Worm (Caenorhabditis elegans) whole organism, L1 larva: Measurements from ENCODE around the gene D2096.9.

ENCODE experiments used
- C34B4.2 ChIP-seq: sonication (generic microtip); optimal IDR thresholded peaks from 2 replicates; lab custom pipeline; 2017; ENCODE audit warnings: mild to moderate bottlenecking, missing genetic modification characterization, missing compliant biosample characterization
- F16B12.6 ChIP-seq: fragments of 150-350 bp; optimal IDR thresholded peaks from 2 replicates; lab custom pipeline; 2014; ENCODE audit warnings: missing biosample characterization, missing genetic modification characterization
- aha-1 ChIP-seq: fragments of 150-350 bp; optimal IDR thresholded peaks from 2 replicates; lab custom pipeline; 2014; ENCODE audit warnings: missing biosample characterization, missing genetic modification characterization
- alr-1 ChIP-seq: fragments of 200-800 bp; sonication (Bioruptor generic); optimal IDR thresholded peaks from 2 replicates; lab custom pipeline; 2018; ENCODE audit warnings: borderline replicate concordance, mild to moderate bottlenecking, missing genetic modification characterization, missing compliant biosample characterization
- ama-1 ChIP-seq: fragments of 150-350 bp; optimal IDR thresholded peaks from 2 replicates; lab custom pipeline; 2014
- ceh-63 ChIP-seq: fragments of 200-800 bp; sonication (Bioruptor generic); optimal IDR thresholded peaks from 2 replicates; lab custom pipeline; 2018; ENCODE audit warnings: mild to moderate bottlenecking, missing genetic modification characterization, missing compliant biosample characterization
- ceh-8 ChIP-seq: fragments of 200-800 bp; sonication (Bioruptor generic); optimal IDR thresholded peaks from 2 replicates; lab custom pipeline; 2018; ENCODE audit warnings: mild to moderate bottlenecking, missing genetic modification characterization, moderate library complexity, missing compliant biosample characterization
- ceh-82 ChIP-seq, 3 experiments: fragments of 150-350 bp in 1 of 3; sonication (generic microtip) in 2 of 3; optimal IDR thresholded peaks; 2 replicates each; lab custom pipeline; 2014 to 2017; ENCODE audit warnings: missing biosample characterization in 3 of 3, missing genetic modification characterization in 3 of 3
- ces-1 ChIP-seq: fragments of 150-350 bp; optimal IDR thresholded peaks from 2 replicates; lab custom pipeline; 2014; ENCODE audit warnings: missing biosample characterization, missing genetic modification reagents, missing genetic modification characterization
- egl-13 ChIP-seq: sonication (generic microtip); optimal IDR thresholded peaks from 2 replicates; lab custom pipeline; 2016; ENCODE audit warnings: missing genotype, missing genetic modification reagents, missing genetic modification characterization, missing compliant biosample characterization
- elt-2 ChIP-seq: sonication (generic microtip); optimal IDR thresholded peaks from 2 replicates; lab custom pipeline; 2016; ENCODE audit warnings: missing genetic modification characterization, mild to moderate bottlenecking, inconsistent platforms, missing compliant biosample characterization, missing genetic modification reagents
- ets-5 ChIP-seq: fragments of 200-800 bp; sonication (Bioruptor generic); IDR thresholded peaks from 2 replicates; pipeline ENCODE4 v1.3.6; 2022; ENCODE audit warnings: missing genetic modification characterization, missing compliant biosample characterization
- fkh-4 ChIP-seq: sonication (generic microtip); optimal IDR thresholded peaks from 2 replicates; lab custom pipeline; 2016; ENCODE audit warnings: missing compliant biosample characterization, missing genetic modification characterization, borderline replicate concordance
- fkh-8 ChIP-seq: sonication (generic microtip); optimal IDR thresholded peaks from 2 replicates; lab custom pipeline; 2016; ENCODE audit warnings: mild to moderate bottlenecking, missing genetic modification characterization, missing compliant biosample characterization
- fos-1 ChIP-seq: fragments of 150-350 bp; optimal IDR thresholded peaks from 2 replicates; lab custom pipeline; 2014; ENCODE audit warnings: missing biosample characterization, missing genetic modification characterization
- hlh-17 ChIP-seq: fragments of 200-800 bp; sonication (Bioruptor generic); optimal IDR thresholded peaks from 2 replicates; lab custom pipeline; 2018; ENCODE audit warnings: missing genetic modification characterization, mild to moderate bottlenecking, missing compliant biosample characterization, moderate library complexity, borderline replicate concordance
- hlh-4 ChIP-seq: sonication (generic microtip); optimal IDR thresholded peaks from 2 replicates; lab custom pipeline; 2016; ENCODE audit warnings: mild to moderate bottlenecking, missing genetic modification characterization, missing compliant biosample characterization
- irx-1 ChIP-seq: sonication (generic microtip); optimal IDR thresholded peaks from 2 replicates; lab custom pipeline; 2016; ENCODE audit warnings: missing genetic modification characterization, missing compliant biosample characterization
- lin-13 ChIP-seq: fragments of 150-350 bp; optimal IDR thresholded peaks from 2 replicates; lab custom pipeline; 2014; ENCODE audit warnings: missing biosample characterization, missing genetic modification reagents, missing genetic modification characterization
- lin-15B ChIP-seq: fragments of 150-350 bp; sonication (generic microtip); optimal IDR thresholded peaks from 3 replicates; lab custom pipeline; 2014; ENCODE audit warnings: missing biosample characterization, missing genetic modification characterization
- lsy-2 ChIP-seq, 2 experiments: fragments of 150-350 bp; optimal IDR thresholded peaks; 2 replicates each; lab custom pipeline; 2014; ENCODE audit warnings: missing biosample characterization in 2 of 2, missing genetic modification characterization in 2 of 2
- mef-2 ChIP-seq: fragments of 150-350 bp; optimal IDR thresholded peaks from 2 replicates; lab custom pipeline; 2014; ENCODE audit warnings: missing biosample characterization, missing genetic modification characterization
- mep-1 ChIP-seq: fragments of 150-350 bp; optimal IDR thresholded peaks from 2 replicates; lab custom pipeline; 2014; ENCODE audit warnings: missing biosample characterization, missing genetic modification characterization
- nhr-19 ChIP-seq: fragments of 200-800 bp; sonication (Bioruptor generic); conservative IDR thresholded peaks from 2 replicates; pipeline ENCODE4 v1.3.6; 2022; ENCODE audit warnings: missing genetic modification characterization, missing compliant biosample characterization
- nhr-20 ChIP-seq: sonication (generic microtip); optimal IDR thresholded peaks from 2 replicates; lab custom pipeline; 2016; ENCODE audit warnings: mild to moderate bottlenecking, missing genetic modification characterization, missing compliant biosample characterization
- nhr-28 ChIP-seq: fragments of 150-350 bp; optimal IDR thresholded peaks from 2 replicates; lab custom pipeline; 2014; ENCODE audit warnings: missing biosample characterization, missing genetic modification characterization
- nhr-47 ChIP-seq: sonication (generic microtip); optimal IDR thresholded peaks from 2 replicates; lab custom pipeline; 2016; ENCODE audit warnings: mild to moderate bottlenecking, missing genetic modification characterization, moderate library complexity, missing compliant biosample characterization
- nhr-71 ChIP-seq: sonication (generic microtip); optimal IDR thresholded peaks from 2 replicates; lab custom pipeline; 2016; ENCODE audit warnings: mild to moderate bottlenecking, missing genetic modification characterization, moderate library complexity, missing compliant biosample characterization
- nhr-76 ChIP-seq: sonication (generic microtip); optimal IDR thresholded peaks from 2 replicates; lab custom pipeline; 2017; ENCODE audit warnings: missing biosample characterization, missing genetic modification characterization
- nhr-77 ChIP-seq: fragments of 150-350 bp; optimal IDR thresholded peaks from 2 replicates; lab custom pipeline; 2014; ENCODE audit warnings: missing biosample characterization, missing genetic modification characterization
- nhr-90 ChIP-seq: sonication (generic microtip); optimal IDR thresholded peaks from 2 replicates; lab custom pipeline; 2016; ENCODE audit warnings: mild to moderate bottlenecking, missing genetic modification characterization, missing compliant biosample characterization; ENCODE audit not compliant: poor library complexity
- pag-3 ChIP-seq: sonication (generic microtip); optimal IDR thresholded peaks from 2 replicates; lab custom pipeline; 2017; ENCODE audit warnings: missing genetic modification characterization, mild to moderate bottlenecking, missing compliant biosample characterization, antibody characterized with exemption, borderline replicate concordance; ENCODE audit not compliant: insufficient read depth
- rnt-1 ChIP-seq: sonication (generic microtip); optimal IDR thresholded peaks from 2 replicates; lab custom pipeline; 2016; ENCODE audit warnings: mild to moderate bottlenecking, missing genetic modification characterization, moderate library complexity, missing compliant biosample characterization
- snu-23 ChIP-seq: sonication (generic microtip); optimal IDR thresholded peaks from 2 replicates; lab custom pipeline; 2016; ENCODE audit warnings: missing genetic modification characterization, missing compliant biosample characterization
- sox-4 ChIP-seq: sonication (generic microtip); optimal IDR thresholded peaks from 2 replicates; lab custom pipeline; 2016; ENCODE audit warnings: missing genetic modification characterization, missing compliant biosample characterization
- sptf-1 ChIP-seq: fragments of 150-350 bp; optimal IDR thresholded peaks from 2 replicates; lab custom pipeline; 2014; ENCODE audit warnings: missing biosample characterization, missing genetic modification characterization
- sup-37 ChIP-seq: fragments of 200-800 bp; sonication (Bioruptor generic); optimal IDR thresholded peaks from 2 replicates; lab custom pipeline; 2018; ENCODE audit warnings: mild to moderate bottlenecking, missing genetic modification characterization, missing compliant biosample characterization
- swsn-7 ChIP-seq: sonication (generic microtip); optimal IDR thresholded peaks from 2 replicates; lab custom pipeline; 2016; ENCODE audit warnings: missing genetic modification characterization, missing compliant biosample characterization
- tlp-1 ChIP-seq: fragments of 150-350 bp; optimal IDR thresholded peaks from 2 replicates; lab custom pipeline; 2014; ENCODE audit warnings: missing biosample characterization, missing genetic modification characterization
- unc-86 ChIP-seq: sonication (generic microtip); optimal IDR thresholded peaks from 2 replicates; lab custom pipeline; 2016; ENCODE audit warnings: missing genetic modification characterization, missing compliant biosample characterization
- unc-98 ChIP-seq: fragments of 200-800 bp; sonication (Bioruptor generic); IDR thresholded peaks from 2 replicates; pipeline ENCODE4 v1.3.6; 2022; ENCODE audit warnings: missing genetic modification characterization, missing compliant biosample characterization
- vab-15 ChIP-seq: sonication (generic microtip); optimal IDR thresholded peaks from 2 replicates; lab custom pipeline; 2017; ENCODE audit warnings: missing genotype, mild to moderate bottlenecking, missing genetic modification characterization, missing compliant biosample characterization
- xbp-1 ChIP-seq: sonication (generic microtip); optimal IDR thresholded peaks from 2 replicates; lab custom pipeline; 2016; ENCODE audit warnings: missing genetic modification characterization, missing compliant biosample characterization
- ztf-11 ChIP-seq, 2 experiments: sonication (generic microtip); optimal IDR thresholded peaks; 2 replicates each; lab custom pipeline; 2016 to 2017; ENCODE audit warnings: missing genetic modification characterization in 2 of 2, missing biosample characterization in 1 of 2, missing compliant biosample characterization in 1 of 2

Gene D2096.9

DNA sequence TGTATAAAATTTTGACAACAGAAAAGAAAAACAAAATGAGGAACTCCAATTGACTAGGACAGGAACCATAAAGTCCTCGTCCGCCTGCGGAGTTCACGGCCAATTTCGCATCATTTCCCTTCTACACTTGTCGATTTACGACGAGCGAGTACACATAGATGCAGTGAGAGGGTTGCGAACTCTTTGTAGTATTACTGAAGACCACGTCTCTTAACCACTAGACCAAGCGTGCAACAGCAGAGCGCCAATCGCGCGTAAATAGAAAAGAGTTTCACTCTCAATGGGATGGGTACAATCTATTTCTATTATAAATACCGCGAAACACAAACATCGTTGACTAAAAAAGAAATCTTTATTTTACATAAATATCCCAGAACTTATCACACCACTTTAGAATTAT is 7.2 kb downstream of the D2096.9 start (continued):
- TF ChIP-seq mef-2 (tag; lab: Kevin White, UChicago), result no peak
- no peak for TF ChIP-seq fkh-4 (tag; lab: Kevin White, UChicago)
- TF ChIP-seq tlp-1 (tag; lab: Kevin White, UChicago), result no peak
- peak; percentile 88 for TF ChIP-seq swsn-7 (tag; lab: Kevin White, UChicago)
- peak; percentile 85 for TF ChIP-seq nhr-47 (tag; lab: Kevin White, UChicago)
- peak; percentile 88 for TF ChIP-seq ama-1 (lab: Kevin White, UChicago)
- TF ChIP-seq hlh-4 (tag; lab: Kevin White, UChicago), result no peak
- TF ChIP-seq egl-13 (tag; lab: Kevin White, UChicago), result peak; percentile 55
- TF ChIP-seq hlh-17 (GFP tag; lab: Kevin White, UChicago), result no peak
- peak; percentile 95 for TF ChIP-seq snu-23
- TF ChIP-seq rnt-1 (tag; lab: Kevin White, UChicago), result peak; percentile 82
- TF ChIP-seq lin-13 (GFP tag; lab: Kevin White, UChicago), result peak; percentile 80
- TF ChIP-seq xbp-1 (tag; lab: Kevin White, UChicago), result peak; percentile 85
- peak; percentile 59 for TF ChIP-seq fkh-8 (tag; lab: Kevin White, UChicago)
- peak; percentile 91 for TF ChIP-seq nhr-20 (tag; lab: Kevin White, UChicago)
- no peak for TF ChIP-seq ces-1 (GFP tag; lab: Kevin White, UChicago)
- TF ChIP-seq mep-1, result peak; percentile 94
- peak; percentile 32 for TF ChIP-seq lin-15B (tag; lab: Kevin White, UChicago)
- peak; percentile 44 for TF ChIP-seq fos-1 (tag; lab: Kevin White, UChicago)
- TF ChIP-seq nhr-77, result peak; percentile 83
- peak; percentile 59 for TF ChIP-seq vab-15 (tag; lab: Kevin White, UChicago)
- no peak for TF ChIP-seq nhr-76 (tag; lab: Kevin White, UChicago)
- no peak for TF ChIP-seq sup-37
- TF ChIP-seq irx-1 (tag; lab: Kevin White, UChicago), result peak; percentile 76
- peak; percentile 50 for TF ChIP-seq sox-4
- peak; percentile 77 to 87 for TF ChIP-seq lsy-2 (tag; optimal IDR thresholded peaks at IDR 0.05; lab: Kevin White, UChicago)
- TF ChIP-seq ceh-8 (GFP tag; lab: Kevin White, UChicago), result no peak
- peak; percentile 20 for TF ChIP-seq F16B12.6 (tag; lab: Kevin White, UChicago)
- TF ChIP-seq nhr-19 (GFP tag; lab: Robert Waterston, UW), result peak; percentile 82
- TF ChIP-seq elt-2 (tag; lab: Kevin White, UChicago), result peak; percentile 50
- TF ChIP-seq nhr-28 (tag; lab: Kevin White, UChicago), result no peak
- TF ChIP-seq C34B4.2 (tag; lab: Kevin White, UChicago), result no peak

DNA sequence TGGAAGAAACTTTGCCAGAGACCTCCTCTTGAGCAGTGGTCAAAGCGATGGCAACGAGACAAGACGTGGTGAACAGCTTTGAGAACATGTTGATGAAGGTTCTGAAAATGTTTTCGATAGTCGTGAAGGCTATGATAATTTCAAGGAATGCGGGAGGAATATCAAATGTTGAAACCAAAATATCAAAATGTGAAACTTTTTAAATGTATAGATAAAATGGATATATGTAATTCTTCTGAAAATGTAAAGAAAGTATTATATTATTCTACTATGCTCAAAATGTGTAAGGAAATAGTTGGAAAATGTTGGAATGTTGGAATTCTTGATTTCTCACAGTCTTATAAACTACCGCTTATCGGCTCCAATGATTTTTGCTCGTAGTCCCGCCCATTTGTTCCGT is 13.5 kb downstream of the D2096.9 start, which contains the start of gene D2096.6:
Gene D2096.6, minus strand, starts transcription at position 101 of the 400 bp plus-strand sequence.
- TF ChIP-seq lin-13 (GFP tag; lab: Kevin White, UChicago) (no peak), unc-86 (tag; lab: Kevin White, UChicago) (no peak), egl-13 (tag; lab: Kevin White, UChicago) (no peak), unc-98 (no peak), ceh-8 (GFP tag; lab: Kevin White, UChicago) (no peak), hlh-17 (GFP tag; lab: Kevin White, UChicago) (no peak), ama-1 (lab: Kevin White, UChicago) (no peak), mep-1 (no peak), nhr-28 (tag; lab: Kevin White, UChicago) (no peak), pag-3 (no peak)

DNA sequence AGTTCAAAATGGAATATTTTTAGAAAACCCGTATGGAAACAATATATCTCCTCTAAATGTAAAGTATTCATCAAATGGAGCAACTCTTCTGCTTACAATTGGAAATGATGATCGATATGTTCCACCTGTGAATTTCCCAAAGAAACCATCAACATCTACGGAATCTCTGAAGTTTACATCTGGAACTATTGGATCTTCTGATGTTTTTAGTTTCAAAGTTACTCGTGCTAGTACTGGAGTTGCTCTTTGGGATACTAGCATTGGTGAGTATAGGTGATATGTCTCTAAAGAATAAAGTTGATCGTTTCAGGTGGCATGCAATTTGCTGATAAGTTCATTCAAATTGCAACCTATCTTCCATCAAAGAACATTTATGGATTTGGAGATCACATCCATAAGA is 14.7 kb downstream of the D2096.9 start:
- TF ChIP-seq aha-1 (tag; lab: Kevin White, UChicago), result no peak
- no peak for TF ChIP-seq sup-37
- no peak for TF ChIP-seq alr-1 (tag; lab: Kevin White, UChicago)
- TF ChIP-seq sptf-1 (tag; lab: Kevin White, UChicago), result no peak
- no peak for TF ChIP-seq hlh-17 (GFP tag; lab: Kevin White, UChicago)
- TF ChIP-seq lin-13 (GFP tag; lab: Kevin White, UChicago), result no peak
- no peak for TF ChIP-seq elt-2 (tag; lab: Kevin White, UChicago)
- no peak for TF ChIP-seq nhr-90 (tag; lab: Kevin White, UChicago)
- TF ChIP-seq ceh-82 (tag; optimal IDR thresholded peaks at IDR 0.05; lab: Kevin White, UChicago), result no peak
- no peak for TF ChIP-seq ets-5 (GFP tag; lab: Robert Waterston, UW)
- no peak for TF ChIP-seq nhr-28 (tag; lab: Kevin White, UChicago)
- no peak for TF ChIP-seq nhr-47 (tag; lab: Kevin White, UChicago)
- no peak for TF ChIP-seq ceh-63 (GFP tag; lab: Kevin White, UChicago)
- TF ChIP-seq nhr-71 (tag; lab: Kevin White, UChicago), result no peak
- TF ChIP-seq fkh-8 (tag; lab: Kevin White, UChicago), result no peak
- TF ChIP-seq ztf-11 (tag; optimal IDR thresholded peaks at IDR 0.05; lab: Kevin White, UChicago), result no peak
- TF ChIP-seq C34B4.2 (tag; lab: Kevin White, UChicago), result no peak
